Worm (Caenorhabditis elegans) whole organism, L4/young adult: Measurements from ENCODE around the gene usp-50.
"Not testable (repeated sequence)": the region's sequence is repeated elsewhere in the genome, so short reads cannot be mapped to it uniquely, and the experiment has no call there.

Experiments
- W03F9.2 ChIP-seq: fragments of 150-350 bp; optimal IDR thresholded peaks from 2 replicates; lab custom pipeline; 2014; ENCODE audit warnings: missing biosample characterization, missing genetic modification characterization
- dao-5 ChIP-seq: sonication (generic microtip); optimal IDR thresholded peaks from 2 replicates; lab custom pipeline; 2016; ENCODE audit warnings: missing genotype, missing genetic modification characterization, moderate library complexity, missing compliant biosample characterization
- him-1 ChIP-seq: sonication (generic microtip); optimal IDR thresholded peaks from 2 replicates; lab custom pipeline; 2016; ENCODE audit warnings: missing genotype, missing genetic modification reagents, missing genetic modification characterization, missing compliant biosample characterization

The usp-50 gene

ce11 chrV:17924095-17925000 is at the start of gene usp-50:
Gene usp-50 (plus strand): TSS chrV:17924916.
- not testable (repeated sequence) for TF ChIP-seq him-1, W03F9.2, dao-5 (tag; lab: Kevin White, UChicago)

- TF ChIP-seq W03F9.2 (tag; lab: Kevin White, UChicago): no peak
- TF ChIP-seq dao-5 (tag; lab: Kevin White, UChicago): no peak
- no peak for TF ChIP-seq him-1 (tag; lab: Kevin White, UChicago)
Measured at ce11 chrV:17888939-17889338, 35.8 kb upstream of the usp-50 start, which contains the start of gene C06H5.6. Gene C06H5.6 (minus strand): TSS chrV:17888984.

- no peak for TF ChIP-seq him-1 (tag; lab: Kevin White, UChicago)
- TF ChIP-seq dao-5 (tag; lab: Kevin White, UChicago): no peak
- TF ChIP-seq W03F9.2 (tag; lab: Kevin White, UChicago): no peak
Measured at ce11 chrV:17891317-17891716, 33.4 kb upstream of the usp-50 start.

- not testable (repeated sequence) for TF ChIP-seq him-1, W03F9.2, dao-5 (tag; lab: Kevin White, UChicago)
Measured at ce11 chrV:17893959-17894358, 30.8 kb upstream of the usp-50 start, which contains the start of gene C06H5.11. Gene C06H5.11 (minus strand): TSS chrV:17894059.

- not testable (repeated sequence) for TF ChIP-seq him-1, dao-5, W03F9.2 (tag; lab: Kevin White, UChicago)
Measured at ce11 chrV:17894485-17894884, 30.2 kb upstream of the usp-50 start, which contains the start of gene C06H5.12. Gene C06H5.12 (plus strand): TSS chrV:17894785.

ce11 chrV:17896736-17897353 is 27.9 kb upstream of the usp-50 start, which contains the start of gene fbxa-156:
Gene fbxa-156 (minus strand): TSS chrV:17896786.
- no peak for TF ChIP-seq W03F9.2 (tag; lab: Kevin White, UChicago)
- TF ChIP-seq him-1 (tag; lab: Kevin White, UChicago): no peak
- no peak for TF ChIP-seq dao-5 (tag; lab: Kevin White, UChicago)

ce11 chrV:17897646-17898045 is 27.1 kb upstream of the usp-50 start, which contains the start of gene C06H5.13:
Gene C06H5.13 (minus strand): TSS chrV:17897746.
- not testable (repeated sequence) for TF ChIP-seq him-1, W03F9.2, dao-5 (tag; lab: Kevin White, UChicago)

ce11 chrV:17899503-17899902 is 25.2 kb upstream of the usp-50 start, which contains the start of gene fbxa-157:
Gene fbxa-157 (plus strand): TSS chrV:17899803.
- TF ChIP-seq him-1 (tag; lab: Kevin White, UChicago) (no peak), W03F9.2 (tag; lab: Kevin White, UChicago) (no peak)

ce11 chrV:17903829-17904228 is 20.9 kb upstream of the usp-50 start, which contains the start of gene C06H5.14:
Gene C06H5.14 (plus strand): TSS chrV:17904129.
- not testable (repeated sequence) for TF ChIP-seq W03F9.2, him-1, dao-5 (tag; lab: Kevin White, UChicago)

ce11 chrV:17905765-17906164 is 19.0 kb upstream of the usp-50 start:
- no peak for TF ChIP-seq him-1 (tag; lab: Kevin White, UChicago)
- TF ChIP-seq dao-5 (tag; lab: Kevin White, UChicago): no peak
- TF ChIP-seq W03F9.2 (tag; lab: Kevin White, UChicago): no peak

- TF ChIP-seq dao-5 (tag; lab: Kevin White, UChicago): no peak
- TF ChIP-seq him-1 (tag; lab: Kevin White, UChicago): no peak
- TF ChIP-seq W03F9.2 (tag; lab: Kevin White, UChicago): no peak
Measured at ce11 chrV:17910019-17910418, 14.7 kb upstream of the usp-50 start, which contains the start of gene dcar-1. Gene dcar-1 (plus strand): TSS chrV:17910319.

- TF ChIP-seq him-1 (tag; lab: Kevin White, UChicago) (no peak), dao-5 (tag; lab: Kevin White, UChicago) (no peak), W03F9.2 (tag; lab: Kevin White, UChicago) (no peak)
Measured at ce11 chrV:17918726-17919125, 6.0 kb upstream of the usp-50 start, which contains the start of gene C06H5.8. Gene C06H5.8 (plus strand): TSS chrV:17919026.
